Fruit fly (Drosophila melanogaster) whole organism, prepupa: ENCODE data around the gene CG14088.

Experiments
- CG11762 ChIP-seq: fragments of 200-800 bp; sonication (Bioruptor generic); optimal IDR thresholded peaks from 3 replicates; lab custom pipeline; 2016; ENCODE audit warnings: missing biosample characterization, missing genetic modification characterization; ENCODE audit not compliant: insufficient read depth
- CG1621 ChIP-seq: fragments of 200-800 bp; sonication (Bioruptor generic); optimal IDR thresholded peaks from 3 replicates; lab custom pipeline; 2018; ENCODE audit warnings: missing biosample characterization, mild to moderate bottlenecking, missing genetic modification characterization
- CG31627 ChIP-seq: fragments of 200-800 bp; sonication (Bioruptor generic); optimal IDR thresholded peaks from 3 replicates; lab custom pipeline; 2016; ENCODE audit warnings: missing biosample characterization, missing genetic modification characterization
- CG32006 ChIP-seq: fragments of 200-800 bp; sonication (Bioruptor generic); optimal IDR thresholded peaks from 3 replicates; lab custom pipeline; 2017; ENCODE audit warnings: missing biosample characterization, mild to moderate bottlenecking, missing genetic modification characterization
- CG4318 ChIP-seq: fragments of 200-800 bp; sonication (Bioruptor generic); optimal IDR thresholded peaks from 3 replicates; lab custom pipeline; 2017; ENCODE audit warnings: missing biosample characterization, mild to moderate bottlenecking, missing genetic modification characterization
- CG6276 ChIP-seq: fragments of 200-800 bp; sonication (Bioruptor generic); optimal IDR thresholded peaks from 2 replicates; lab custom pipeline; 2017; ENCODE audit warnings: missing biosample characterization, mild to moderate bottlenecking, missing genetic modification characterization
- CG6808 ChIP-seq: fragments of 200-800 bp; sonication (Bioruptor generic); optimal IDR thresholded peaks from 3 replicates; lab custom pipeline; 2017; ENCODE audit warnings: missing biosample characterization, missing genetic modification characterization, mild to moderate bottlenecking, moderate library complexity, missing genetic modification reagents
- CG6854 ChIP-seq: fragments of 200-800 bp; sonication (Bioruptor generic); optimal IDR thresholded peaks from 2 replicates; lab custom pipeline; 2017; ENCODE audit warnings: missing biosample characterization, mild to moderate bottlenecking, missing genetic modification characterization
- CG8119 ChIP-seq: fragments of 200-800 bp; sonication (Bioruptor generic); IDR thresholded peaks from 3 replicates; pipeline ENCODE4 v1.3.6; 2022; ENCODE audit warnings: missing biosample characterization, missing genetic modification characterization
- CG8319 ChIP-seq: fragments of 200-800 bp; sonication (Bioruptor generic); optimal IDR thresholded peaks from 3 replicates; lab custom pipeline; 2016; ENCODE audit warnings: missing biosample characterization, missing genetic modification characterization
- CG8632 ChIP-seq: fragments of 200-800 bp; sonication (Bioruptor generic); optimal IDR thresholded peaks from 3 replicates; lab custom pipeline; 2016; ENCODE audit warnings: missing biosample characterization, missing genetic modification characterization
- CG9139 ChIP-seq: fragments of 200-800 bp; sonication (Bioruptor generic); optimal IDR thresholded peaks from 3 replicates; lab custom pipeline; 2017; ENCODE audit warnings: missing biosample characterization, mild to moderate bottlenecking, missing genetic modification characterization
- Eip75B ChIP-seq: fragments of 200-800 bp; sonication (Bioruptor generic); optimal IDR thresholded peaks from 3 replicates; lab custom pipeline; 2016; ENCODE audit warnings: missing biosample characterization, missing genetic modification characterization
- Eip78C ChIP-seq: fragments of 200-800 bp; sonication (Bioruptor generic); peaks from one replicate; lab custom pipeline; 2016; ENCODE audit warnings: missing biosample characterization, missing genetic modification characterization
- Eip93F ChIP-seq: fragments of 200-800 bp; sonication (Bioruptor generic); optimal IDR thresholded peaks from 2 replicates; lab custom pipeline; 2016; ENCODE audit warnings: missing biosample characterization, mild to moderate bottlenecking, missing genetic modification characterization
- Ets21C ChIP-seq: fragments of 200-800 bp; sonication (Bioruptor generic); optimal IDR thresholded peaks from 3 replicates; lab custom pipeline; 2016; ENCODE audit warnings: missing biosample characterization, missing genetic modification characterization
- Hr38 ChIP-seq: sonication (Bioruptor generic); optimal IDR thresholded peaks from 2 replicates; lab custom pipeline; 2016; ENCODE audit warnings: missing biosample characterization, missing genetic modification characterization
- Hr39 ChIP-seq: fragments of 200-800 bp; sonication (Bioruptor generic); optimal IDR thresholded peaks from 2 replicates; lab custom pipeline; 2016; ENCODE audit warnings: missing biosample characterization, missing genetic modification characterization
- Hr4 ChIP-seq: fragments of 200-800 bp; sonication (Bioruptor generic); optimal IDR thresholded peaks from 3 replicates; lab custom pipeline; 2016; ENCODE audit warnings: missing biosample characterization, missing genetic modification characterization
- Lpt ChIP-seq: fragments of 200-800 bp; sonication (Bioruptor generic); optimal IDR thresholded peaks from 3 replicates; lab custom pipeline; 2016; ENCODE audit warnings: missing biosample characterization, missing genetic modification characterization
- Met ChIP-seq: fragments of 200-800 bp; sonication (Bioruptor generic); optimal IDR thresholded peaks from 3 replicates; lab custom pipeline; 2016; ENCODE audit warnings: missing biosample characterization, missing genetic modification characterization
- Smox ChIP-seq: fragments of 200-800 bp; sonication (Bioruptor generic); optimal IDR thresholded peaks from 3 replicates; lab custom pipeline; 2016; ENCODE audit warnings: missing biosample characterization, missing genetic modification characterization
- Sox102F ChIP-seq: fragments of 200-800 bp; sonication (Bioruptor generic); optimal IDR thresholded peaks from 2 replicates; lab custom pipeline; 2016; ENCODE audit warnings: missing biosample characterization, mild to moderate bottlenecking, missing genetic modification characterization
- Sox15 ChIP-seq: fragments of 200-800 bp; sonication (Bioruptor generic); optimal IDR thresholded peaks from 3 replicates; lab custom pipeline; 2016; ENCODE audit warnings: missing biosample characterization, missing genetic modification characterization
- achi ChIP-seq: fragments of 200-800 bp; sonication (Bioruptor generic); optimal IDR thresholded peaks from 3 replicates; lab custom pipeline; 2016; ENCODE audit warnings: missing biosample characterization, missing genetic modification characterization
- acj6 ChIP-seq: fragments of 200-800 bp; sonication (Bioruptor generic); optimal IDR thresholded peaks from 3 replicates; lab custom pipeline; 2016; ENCODE audit warnings: missing biosample characterization, missing genetic modification characterization
- dsx ChIP-seq: fragments of 200-800 bp; optimal IDR thresholded peaks from 3 replicates; lab custom pipeline; 2019; ENCODE audit warnings: missing biosample characterization, mild to moderate bottlenecking, missing genetic modification characterization, moderate library complexity; ENCODE audit not compliant: poor library complexity, severe bottlenecking
- eg ChIP-seq: fragments of 200-800 bp; sonication (Bioruptor generic); IDR thresholded peaks from 3 replicates; pipeline ENCODE4 v1.3.6; 2022; ENCODE audit warnings: missing biosample characterization, missing genetic modification characterization
- esn ChIP-seq: fragments of 200-800 bp; sonication (Bioruptor generic); optimal IDR thresholded peaks from 2 replicates; lab custom pipeline; 2016; ENCODE audit warnings: missing biosample characterization, mild to moderate bottlenecking, missing genetic modification characterization, moderate library complexity
- fd59A ChIP-seq: fragments of 200-800 bp; sonication (Bioruptor generic); optimal IDR thresholded peaks from 2 replicates; lab custom pipeline; 2017; ENCODE audit warnings: missing biosample characterization, mild to moderate bottlenecking, missing genetic modification characterization, missing genetic modification reagents
- fd85E ChIP-seq: fragments of 200-800 bp; sonication (Bioruptor generic); optimal IDR thresholded peaks from 3 replicates; lab custom pipeline; 2016; ENCODE audit warnings: missing biosample characterization, missing genetic modification characterization
- lz ChIP-seq: fragments of 200-800 bp; sonication (Bioruptor generic); optimal IDR thresholded peaks from 3 replicates; lab custom pipeline; 2016; ENCODE audit warnings: missing biosample characterization, missing genetic modification characterization
- salr ChIP-seq, 2 experiments: fragments of 200-800 bp; sonication (Bioruptor generic); optimal IDR thresholded peaks; 3 replicates each; lab custom pipeline; 2016 to 2018; ENCODE audit warnings: missing biosample characterization in 2 of 2, missing genetic modification characterization in 2 of 2, mild to moderate bottlenecking in 1 of 2
- ss ChIP-seq, 2 experiments: fragments of 200-800 bp; sonication (Bioruptor generic); optimal IDR thresholded peaks; 2 replicates in 1 of 2; 3 replicates in 1 of 2; lab custom pipeline; 2017 to 2018; ENCODE audit warnings: mild to moderate bottlenecking in 2 of 2, missing biosample characterization in 2 of 2, missing genetic modification characterization in 2 of 2, moderate library complexity in 1 of 2
- svp ChIP-seq: fragments of 200-800 bp; sonication (Bioruptor generic); peaks from one replicate; lab custom pipeline; 2016; ENCODE audit warnings: missing biosample characterization, missing genetic modification characterization
- topi ChIP-seq: fragments of 200-800 bp; sonication (Bioruptor generic); optimal IDR thresholded peaks from 3 replicates; lab custom pipeline; 2016; ENCODE audit warnings: missing biosample characterization, missing genetic modification characterization
- vri ChIP-seq: fragments of 200-800 bp; sonication (Bioruptor generic); optimal IDR thresholded peaks from 3 replicates; lab custom pipeline; 2016; ENCODE audit warnings: missing biosample characterization, mild to moderate bottlenecking, missing genetic modification characterization

The CG14088 gene

dm6 chr3L:19294613-19295299 lies 24.3 kb upstream of the CG14088 start (continued):
- TF ChIP-seq Hr39, result no peak
- no peak for TF ChIP-seq Ets21C (GFP tag; lab: Kevin White, UChicago)
- TF ChIP-seq lz (GFP tag; lab: Kevin White, UChicago), result no peak
- TF ChIP-seq acj6 (GFP tag; lab: Kevin White, UChicago), result no peak
- TF ChIP-seq CG8632 (GFP tag; lab: Kevin White, UChicago), result peak; percentile 1
- no peak for TF ChIP-seq CG4318 (GFP tag; lab: Kevin White, UChicago)
- TF ChIP-seq Sox102F, result no peak
- TF ChIP-seq Sox15 (GFP tag; lab: Kevin White, UChicago), result no peak
- peak; percentile 41 for TF ChIP-seq CG6808 (GFP tag; lab: Kevin White, UChicago)
- no peak for TF ChIP-seq Met (GFP tag; lab: Kevin White, UChicago)
- no peak for TF ChIP-seq Eip93F (GFP tag; lab: Kevin White, UChicago)
- TF ChIP-seq Hr4 (GFP tag; lab: Kevin White, UChicago), result no peak
- peak; percentile 43 for TF ChIP-seq CG6854 (GFP tag; lab: Kevin White, UChicago)
- peak; percentile 51; the same call in 1 of the 3 replicates for TF ChIP-seq eg (GFP tag; lab: Robert Waterston, UW)
- peak; percentile 23 for TF ChIP-seq Eip75B (GFP tag; lab: Kevin White, UChicago)
- TF ChIP-seq salr (GFP tag; optimal IDR thresholded peaks at IDR 0.05; lab: Kevin White, UChicago), result no peak
- no peak for TF ChIP-seq CG11762 (GFP tag; lab: Kevin White, UChicago)
- TF ChIP-seq achi (GFP tag; lab: Kevin White, UChicago), result no peak
- no peak for TF ChIP-seq esn (GFP tag; lab: Kevin White, UChicago)
- TF ChIP-seq Smox, result no peak
- no peak for TF ChIP-seq vri (GFP tag; lab: Kevin White, UChicago)
- TF ChIP-seq CG1621 (tag; lab: Kevin White, UChicago), result no peak
- TF ChIP-seq Eip78C (GFP tag; lab: Kevin White, UChicago), result no peak

DNA sequence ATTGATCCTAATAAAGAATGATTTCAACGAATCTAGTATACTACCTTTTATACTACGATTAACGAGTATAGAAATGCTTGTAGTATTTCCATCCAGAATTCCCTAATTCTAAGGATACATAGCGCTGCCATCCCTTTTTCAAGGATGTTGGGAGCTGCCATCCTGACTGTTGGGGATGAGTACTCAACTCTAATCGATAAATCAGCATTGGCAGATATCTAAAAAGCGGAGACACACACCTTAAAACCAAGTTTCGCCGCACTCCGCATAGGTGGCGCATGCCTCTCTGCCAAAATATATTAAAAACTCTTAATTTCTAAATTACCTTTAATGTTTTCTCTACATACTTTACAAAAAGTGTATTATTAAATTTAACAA lies 23.8 kb upstream of the CG14088 start, which contains the start of gene fal:
TSS of gene fal (plus strand) at position 330 of the 378 bp plus-strand sequence.
- TF ChIP-seq eg (GFP tag; lab: Robert Waterston, UW) (no peak), ss (GFP tag; optimal IDR thresholded peaks at IDR 0.05; lab: Kevin White, UChicago) (no peak), CG32006 (GFP tag; lab: Kevin White, UChicago) (no peak), Hr39 (no peak), Sox102F (no peak), fd85E (no peak), Hr38 (GFP tag; lab: Kevin White, UChicago) (no peak), svp (GFP tag; lab: Kevin White, UChicago) (no peak), CG31627 (GFP tag; lab: Kevin White, UChicago) (peak; percentile 51), dsx (GFP tag; lab: Kevin White, UChicago) (no peak), CG6276 (GFP tag; lab: Kevin White, UChicago) (no peak), lz (GFP tag; lab: Kevin White, UChicago) (peak; percentile 31), Met (GFP tag; lab: Kevin White, UChicago) (no peak), salr (GFP tag; optimal IDR thresholded peaks at IDR 0.05; lab: Kevin White, UChicago) (no peak), CG11762 (GFP tag; lab: Kevin White, UChicago) (no peak), Eip75B (GFP tag; lab: Kevin White, UChicago) (no peak), esn (GFP tag; lab: Kevin White, UChicago) (no peak), CG8119 (no peak), vri (GFP tag; lab: Kevin White, UChicago) (no peak), Lpt (GFP tag; lab: Kevin White, UChicago) (no peak), topi (GFP tag; lab: Kevin White, UChicago) (peak; percentile 14), CG9139 (GFP tag; lab: Kevin White, UChicago) (no peak), fd59A (GFP tag; lab: Kevin White, UChicago) (no peak), CG8319 (GFP tag; lab: Kevin White, UChicago) (no peak)
